Worm (Caenorhabditis elegans): ENCODE data around the gene acr-14.

The acr-14 gene

DNA sequence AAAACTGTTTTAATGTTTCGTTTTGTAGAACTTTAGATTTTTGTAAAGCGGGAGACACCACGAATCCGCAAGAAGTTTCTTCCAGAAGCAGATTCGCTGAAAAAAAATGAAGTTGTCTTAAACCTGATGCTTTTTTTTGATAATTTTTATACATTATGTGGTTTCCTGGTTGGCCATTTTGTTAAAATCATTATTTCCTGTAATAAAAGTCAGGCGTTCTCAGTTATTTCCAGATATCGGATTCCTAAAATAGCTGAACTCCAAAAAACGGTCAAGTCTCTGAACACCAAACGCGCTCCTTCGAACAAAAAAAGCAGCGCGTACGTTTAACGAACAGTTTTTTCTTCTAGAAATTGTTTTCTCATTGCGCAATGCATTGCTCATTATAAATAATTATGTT lies 39.6 kb downstream of the acr-14 start (continued):
- TF ChIP-seq fkh-10 (GFP tag; optimal IDR thresholded peaks at IDR 0.05) (no peak), nhr-84 (tag; optimal IDR thresholded peaks at IDR 0.05) (no peak), nhr-90 (tag; optimal IDR thresholded peaks at IDR 0.05; ENCODE audit: poor library complexity) (no peak), unc-62 (GFP tag; optimal IDR thresholded peaks at IDR 0.05) (no peak), hpl-2 (GFP tag; optimal IDR thresholded peaks at IDR 0.05) (no peak), elt-2 (tag; optimal IDR thresholded peaks at IDR 0.05) (no peak), unc-98 (GFP tag; IDR thresholded peaks at IDR 0.05) (no peak), pag-3 (tag; optimal IDR thresholded peaks at IDR 0.05; ENCODE audit: borderline replicate concordance, insufficient read depth) (no peak), nhr-28 (tag; optimal IDR thresholded peaks at IDR 0.05) (no peak), ets-5 (GFP tag; IDR thresholded peaks at IDR 0.05) (no peak), pax-3 (tag; optimal IDR thresholded peaks at IDR 0.05) (peak; percentile 37), ceh-63 (GFP tag; optimal IDR thresholded peaks at IDR 0.05) (no peak), irx-1 (tag; optimal IDR thresholded peaks at IDR 0.05) (no peak), sup-37 (GFP tag; optimal IDR thresholded peaks at IDR 0.05) (no peak), alr-1 (tag; optimal IDR thresholded peaks at IDR 0.05; ENCODE audit: borderline replicate concordance) (no peak), efl-3 (GFP tag; optimal IDR thresholded peaks at IDR 0.05) (no peak), unc-130 (tag; optimal IDR thresholded peaks at IDR 0.05) (no peak), ztf-11 (tag; optimal IDR thresholded peaks at IDR 0.05) (no peak), grh-1 (GFP tag; IDR thresholded peaks at IDR 0.05) (no peak), elt-3 (tag; optimal IDR thresholded peaks at IDR 0.05) (no peak), ceh-82 (tag; optimal IDR thresholded peaks at IDR 0.05) (no peak), lin-15B (tag; optimal IDR thresholded peaks at IDR 0.05) (no peak), zag-1 (tag; optimal IDR thresholded peaks at IDR 0.05) (no peak), unc-86 (tag; optimal IDR thresholded peaks at IDR 0.05) (no peak), mab-9 (GFP tag; IDR thresholded peaks at IDR 0.05) (no peak), lin-35 (GFP tag; optimal IDR thresholded peaks at IDR 0.05) (peak; percentile 39 to 85), swsn-7 (tag; optimal IDR thresholded peaks at IDR 0.05) (no peak), lin-14 (GFP tag; optimal IDR thresholded peaks at IDR 0.05) (peak; percentile 46), isw-1 (GFP tag; IDR thresholded peaks at IDR 0.05) (no peak; the same call in 1 of the 2 replicates), sox-4 (tag; optimal IDR thresholded peaks at IDR 0.05) (no peak), efl-1 (optimal IDR thresholded peaks at IDR 0.05) (peak; percentile 65 to 73), efl-1 (GFP tag; optimal IDR thresholded peaks at IDR 0.05 in 1 of 2) (peak; percentile 65 to 97), zip-4 (GFP tag; optimal IDR thresholded peaks at IDR 0.05) (no peak), hlh-4 (tag; optimal IDR thresholded peaks at IDR 0.05) (no peak), nhr-20 (tag; optimal IDR thresholded peaks at IDR 0.05) (peak; percentile 24), nhr-11 (tag; optimal IDR thresholded peaks at IDR 0.05) (no peak), dpl-1 (GFP tag; optimal IDR thresholded peaks at IDR 0.05) (peak; percentile 47 to 70 (median 65)), unc-30 (tag; optimal IDR thresholded peaks at IDR 0.05) (no peak), ces-1 (GFP tag; optimal IDR thresholded peaks at IDR 0.05) (no peak), aha-1 (tag; optimal IDR thresholded peaks at IDR 0.05) (no peak), nhr-85 (tag) (peak; percentile 68), xbp-1 (tag; optimal IDR thresholded peaks at IDR 0.05) (peak; percentile 1), mef-2 (tag; optimal IDR thresholded peaks at IDR 0.05) (no peak), C34B4.2 (tag; optimal IDR thresholded peaks at IDR 0.05) (no peak), tbx-2 (tag; optimal IDR thresholded peaks at IDR 0.05) (no peak), nhr-76 (tag; optimal IDR thresholded peaks at IDR 0.05) (no peak), nhr-71 (tag; optimal IDR thresholded peaks at IDR 0.05) (peak; percentile 54), C16A3.4 (tag; optimal IDR thresholded peaks at IDR 0.05) (no peak), nhr-47 (tag; optimal IDR thresholded peaks at IDR 0.05) (peak; percentile 23), fkh-4 (tag; optimal IDR thresholded peaks at IDR 0.05; ENCODE audit: borderline replicate concordance) (no peak), skn-1 (tag; optimal IDR thresholded peaks at IDR 0.05) (peak; percentile 33), jun-1 (tag; optimal IDR thresholded peaks at IDR 0.05) (no peak)
